Worm (Caenorhabditis elegans): ENCODE results near the gene exc-5.

DNA sequence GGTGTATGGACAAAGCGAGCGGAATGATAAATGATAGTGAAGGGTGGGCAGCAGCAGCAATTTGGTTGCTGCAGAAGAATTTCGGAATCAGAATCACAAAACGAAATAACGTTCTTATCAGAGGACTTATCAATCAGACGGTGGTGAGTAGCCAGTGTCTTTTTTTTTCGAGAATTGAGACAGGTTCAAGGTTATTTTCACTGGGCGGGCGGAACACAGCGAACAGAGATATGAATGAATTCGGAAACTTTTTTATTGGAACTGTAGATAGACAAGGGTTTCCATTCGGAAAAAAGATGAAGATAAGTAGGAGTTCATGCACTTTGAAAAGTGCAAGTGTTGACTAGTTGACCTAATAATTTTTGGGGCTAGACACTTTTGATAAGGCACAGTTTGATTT is 20.2 kb downstream of the exc-5 start:
- TF ChIP-seq B0310.2 (tag; optimal IDR thresholded peaks at IDR 0.05) (no peak), hnd-1 (tag; optimal IDR thresholded peaks at IDR 0.05) (no peak), tra-4 (tag; optimal IDR thresholded peaks at IDR 0.05) (no peak), ama-1 (optimal IDR thresholded peaks at IDR 0.05) (no peak), hmg-4 (GFP tag; optimal IDR thresholded peaks at IDR 0.05) (no peak)
